Fruit fly (Drosophila melanogaster): ENCODE data around the gene frtz.

dm6 chr2L:1668616-1669020 lies 47.0 kb downstream of the frtz start:
- TF ChIP-seq CTCF (optimal IDR thresholded peaks at IDR 0.05), result no peak
- TF ChIP-seq CG8478 (optimal IDR thresholded peaks at IDR 0.05), result no peak

Data from S2 (cell line).